Worm (Caenorhabditis elegans): ENCODE results near the gene pat-4.

Gene pat-4

ce11 chrIII:86316-86715 lies 8.3 kb downstream of the pat-4 start, which contains the start of gene attf-3 (continued):
- TF ChIP-seq unc-130 (GFP tag; optimal IDR thresholded peaks at IDR 0.05), result peak; percentile 81
- TF ChIP-seq set-16 (GFP tag; IDR thresholded peaks at IDR 0.05), result no peak
- TF ChIP-seq dmd-6 (GFP tag; IDR thresholded peaks at IDR 0.05), result no peak
- no peak for TF ChIP-seq ceh-28 (tag; optimal IDR thresholded peaks at IDR 0.05)
- no peak for TF ChIP-seq jun-1 (tag; optimal IDR thresholded peaks at IDR 0.05)
- TF ChIP-seq ztf-11 (tag; optimal IDR thresholded peaks at IDR 0.05), result no peak
- TF ChIP-seq daf-8 (GFP tag; IDR thresholded peaks at IDR 0.05), result no peak

- no peak for TF ChIP-seq snpc-4 (tag; optimal IDR thresholded peaks at IDR 0.05)
- TF ChIP-seq unc-62 (GFP tag; optimal IDR thresholded peaks at IDR 0.05 in 1 of 2), result peak in 1 of 2 experiments; percentile 27
- no peak for TF ChIP-seq unc-62 (tag; optimal IDR thresholded peaks at IDR 0.05)
Measured at ce11 chrIII:84372-84771, 10.2 kb downstream of the pat-4 start.

ce11 chrIII:72078-72477 lies 22.5 kb downstream of the pat-4 start:
- TF ChIP-seq set-16 (GFP tag; IDR thresholded peaks at IDR 0.05) (peak; percentile 92), egl-43 (GFP tag; IDR thresholded peaks at IDR 0.05) (peak; percentile 67; the same call in 1 of the 2 replicates), dve-1 (tag; optimal IDR thresholded peaks at IDR 0.05; ENCODE audit: insufficient read depth) (no peak), ctbp-1 (GFP tag; IDR thresholded peaks at IDR 0.05) (no peak), dmd-9 (GFP tag; IDR thresholded peaks at IDR 0.05) (no peak), spr-1 (tag; optimal IDR thresholded peaks at IDR 0.05) (no peak), nhr-10 (tag; optimal IDR thresholded peaks at IDR 0.05) (no peak), nhr-102 (tag; optimal IDR thresholded peaks at IDR 0.05) (no peak), saeg-2 (GFP tag; IDR thresholded peaks at IDR 0.05) (0 out of 2 replicates have a peak, but pooled peaks have one; percentile 48), lin-39 (tag; optimal IDR thresholded peaks at IDR 0.05) (no peak), ceh-62 (tag; optimal IDR thresholded peaks at IDR 0.05) (no peak), tra-1 (GFP tag; IDR thresholded peaks at IDR 0.05) (no peak), lim-7 (GFP tag; IDR thresholded peaks at IDR 0.05) (no peak)

- TF ChIP-seq daf-12 (tag; optimal IDR thresholded peaks at IDR 0.05) (no peak), unc-39 (tag; optimal IDR thresholded peaks at IDR 0.05) (no peak), cey-2 (tag; optimal IDR thresholded peaks at IDR 0.05; ENCODE audit: borderline replicate concordance, insufficient read depth) (no peak), F37D6.2 (tag; optimal IDR thresholded peaks at IDR 0.05) (no peak), snpc-4 (tag; optimal IDR thresholded peaks at IDR 0.05) (no peak), zfp-3 (GFP tag; conservative IDR thresholded peaks at IDR 0.05) (no peak), mes-2 (tag; optimal IDR thresholded peaks at IDR 0.05; ENCODE audit: poor library complexity, severe bottlenecking) (no peak), egl-43 (GFP tag; IDR thresholded peaks at IDR 0.05) (no peak), F26F4.8 (GFP tag; conservative IDR thresholded peaks at IDR 0.05) (no peak), vab-7 (GFP tag; IDR thresholded peaks at IDR 0.05) (no peak)
Measured at ce11 chrIII:69652-70051, 25.0 kb downstream of the pat-4 start, which contains the start of gene spt-4. spt-4 (minus strand) TSS chrIII:69752.

ce11 chrIII:67025-67424 lies 27.6 kb downstream of the pat-4 start:
- TF ChIP-seq madf-9 (GFP tag; conservative IDR thresholded peaks at IDR 0.05), result no peak
- no peak for TF ChIP-seq ces-1 (GFP tag; optimal IDR thresholded peaks at IDR 0.05)
- TF ChIP-seq nhr-25 (tag; optimal IDR thresholded peaks at IDR 0.05; ENCODE audit: borderline replicate concordance, insufficient read depth), result no peak
- no peak for TF ChIP-seq ZK546.5 (tag; optimal IDR thresholded peaks at IDR 0.05)
- no peak for TF ChIP-seq zfp-3 (GFP tag; conservative IDR thresholded peaks at IDR 0.05)
- no peak for TF ChIP-seq lin-38 (GFP tag; IDR thresholded peaks at IDR 0.05)
- no peak for TF ChIP-seq skn-1 (tag; optimal IDR thresholded peaks at IDR 0.05)
- no peak for TF ChIP-seq nhr-41 (GFP tag; IDR thresholded peaks at IDR 0.05)
- no peak for TF ChIP-seq zag-1 (tag; optimal IDR thresholded peaks at IDR 0.05)
- TF ChIP-seq spr-3 (GFP tag; optimal IDR thresholded peaks at IDR 0.05), result no peak
- no peak for TF ChIP-seq nhr-237 (tag; optimal IDR thresholded peaks at IDR 0.05)
- TF ChIP-seq lin-39 (tag; optimal IDR thresholded peaks at IDR 0.05), result no peak
- no peak for TF ChIP-seq dmd-9 (GFP tag; IDR thresholded peaks at IDR 0.05)
- no peak for TF ChIP-seq unc-39 (tag; optimal IDR thresholded peaks at IDR 0.05)
- no peak for TF ChIP-seq unc-62 (GFP tag; optimal IDR thresholded peaks at IDR 0.05 in 1 of 2)
- no peak for TF ChIP-seq unc-62 (tag; optimal IDR thresholded peaks at IDR 0.05)
- no peak for TF ChIP-seq nhr-48 (tag; optimal IDR thresholded peaks at IDR 0.05)
- TF ChIP-seq ztf-7 (tag; optimal IDR thresholded peaks at IDR 0.05), result no peak
- no peak for TF ChIP-seq daf-8 (GFP tag; IDR thresholded peaks at IDR 0.05)
- no peak for TF ChIP-seq dmd-8 (GFP tag; IDR thresholded peaks at IDR 0.05)
- TF ChIP-seq nhr-10 (tag; optimal IDR thresholded peaks at IDR 0.05), result no peak
- TF ChIP-seq mxl-2 (GFP tag; conservative IDR thresholded peaks at IDR 0.05), result no peak
- TF ChIP-seq pqm-1 (tag; optimal IDR thresholded peaks at IDR 0.05), result no peak

All from whole organism, L4 larva.